Worm (Caenorhabditis elegans): ENCODE results near the gene F15H10.9.
A peak's percentile ranks its signal among the peaks of the same experiment; 100 is the strongest.

Gene F15H10.9

DNA sequence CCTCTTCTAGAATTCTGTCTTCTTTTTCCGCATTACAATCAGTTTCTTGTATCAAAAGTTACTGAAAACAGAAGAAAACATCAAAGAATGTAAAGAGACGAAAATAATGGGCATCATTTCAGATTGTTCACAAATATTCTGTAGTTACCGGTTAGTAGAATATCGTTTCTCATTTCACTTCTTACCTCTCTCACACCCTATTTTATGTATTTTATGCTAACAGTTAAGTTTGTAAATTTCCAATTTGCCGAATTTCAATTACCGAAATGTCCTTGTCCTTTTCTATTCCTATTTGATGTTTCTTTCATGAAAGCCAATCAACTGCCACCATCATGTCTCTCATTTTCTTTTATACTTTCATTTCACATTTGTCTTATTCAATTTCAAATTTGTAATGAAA lies 9.0 kb upstream of the F15H10.9 start:
- TF ChIP-seq daf-16 (GFP tag; optimal IDR thresholded peaks at IDR 0.05) = no peak
- TF ChIP-seq daf-16 (tag; optimal IDR thresholded peaks at IDR 0.05) = no peak
- TF ChIP-seq ztf-11 (tag; optimal IDR thresholded peaks at IDR 0.05) = no peak
- TF ChIP-seq nhr-28 (tag; optimal IDR thresholded peaks at IDR 0.05) = no peak
- TF ChIP-seq cey-2 (tag; optimal IDR thresholded peaks at IDR 0.05; ENCODE audit: borderline replicate concordance, insufficient read depth) = peak; percentile 4
- no peak for TF ChIP-seq zfp-2 (tag; optimal IDR thresholded peaks at IDR 0.05)
- no peak for TF ChIP-seq nhr-237 (tag; optimal IDR thresholded peaks at IDR 0.05)
- no peak for TF ChIP-seq hlh-11 (tag; optimal IDR thresholded peaks at IDR 0.05)
- no peak for TF ChIP-seq nhr-76 (tag; optimal IDR thresholded peaks at IDR 0.05)
- TF ChIP-seq T26A8.4 (GFP tag; IDR thresholded peaks at IDR 0.05) = peak; percentile 62; the same call in 1 of the 2 replicates
- TF ChIP-seq dpl-1 (GFP tag; optimal IDR thresholded peaks at IDR 0.05) = no peak
- TF ChIP-seq unc-62 (GFP tag; optimal IDR thresholded peaks at IDR 0.05 in 1 of 2) = peak in 1 of 2 experiments; percentile 66
- no peak for TF ChIP-seq unc-62 (tag; optimal IDR thresholded peaks at IDR 0.05)
- TF ChIP-seq F49E8.2 (tag; optimal IDR thresholded peaks at IDR 0.05; ENCODE audit: borderline replicate concordance) = no peak
- TF ChIP-seq T20F7.1 (GFP tag; optimal IDR thresholded peaks at IDR 0.05) = peak; percentile 6

DNA sequence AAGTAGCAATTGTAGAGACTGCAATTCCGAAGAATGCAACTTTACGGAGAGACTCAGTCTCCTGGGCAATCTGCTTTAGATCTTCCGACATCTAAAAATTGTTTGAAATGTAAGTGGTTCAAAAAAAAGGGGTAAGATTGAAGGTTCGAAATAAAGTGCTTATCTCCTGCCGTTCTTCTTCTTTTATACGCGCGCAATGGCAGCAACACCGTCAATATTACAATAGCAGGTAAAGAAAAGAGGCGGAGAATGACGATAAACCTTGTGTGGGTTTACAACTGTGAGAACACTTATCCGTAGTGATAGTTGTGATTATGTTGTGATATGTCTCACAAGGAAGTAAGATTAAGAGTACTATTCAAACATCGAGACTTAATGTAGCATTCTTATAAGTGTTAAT lies 7.3 kb upstream of the F15H10.9 start, which contains the start of gene col-13:
TSS of gene col-13 (minus strand) at position 101 of the 400 bp plus-strand sequence.
- no peak for TF ChIP-seq Y5F2A.4 (GFP tag; optimal IDR thresholded peaks at IDR 0.05)
- TF ChIP-seq daf-19 (GFP tag; conservative IDR thresholded peaks at IDR 0.05) = no peak
- no peak for TF ChIP-seq dmd-6 (GFP tag; IDR thresholded peaks at IDR 0.05)
- no peak for TF ChIP-seq D1046.2 (GFP tag; IDR thresholded peaks at IDR 0.05)
- TF ChIP-seq mxl-2 (GFP tag; conservative IDR thresholded peaks at IDR 0.05) = no peak
- no peak for TF ChIP-seq pqm-1 (tag; optimal IDR thresholded peaks at IDR 0.05)
- TF ChIP-seq lin-38 (GFP tag; IDR thresholded peaks at IDR 0.05) = no peak
- no peak for TF ChIP-seq saeg-2 (GFP tag; IDR thresholded peaks at IDR 0.05)
- no peak for TF ChIP-seq lin-39 (tag; optimal IDR thresholded peaks at IDR 0.05)
- TF ChIP-seq ceh-20 (GFP tag; IDR thresholded peaks at IDR 0.05) = no peak
- TF ChIP-seq ztf-7 (tag; optimal IDR thresholded peaks at IDR 0.05) = no peak
- TF ChIP-seq zag-1 (tag; optimal IDR thresholded peaks at IDR 0.05) = no peak
- no peak for TF ChIP-seq ceh-62 (tag; optimal IDR thresholded peaks at IDR 0.05)
- no peak for TF ChIP-seq ctbp-1 (GFP tag; IDR thresholded peaks at IDR 0.05)
- TF ChIP-seq cey-2 (tag; optimal IDR thresholded peaks at IDR 0.05; ENCODE audit: borderline replicate concordance, insufficient read depth) = no peak
- TF ChIP-seq unc-39 (tag; optimal IDR thresholded peaks at IDR 0.05) = no peak
- TF ChIP-seq aha-1 (tag) = no peak
- no peak for TF ChIP-seq rbr-2 (tag; optimal IDR thresholded peaks at IDR 0.05)
- TF ChIP-seq nhr-41 (GFP tag; IDR thresholded peaks at IDR 0.05) = no peak
- no peak for TF ChIP-seq dve-1 (tag; optimal IDR thresholded peaks at IDR 0.05; ENCODE audit: insufficient read depth)

DNA sequence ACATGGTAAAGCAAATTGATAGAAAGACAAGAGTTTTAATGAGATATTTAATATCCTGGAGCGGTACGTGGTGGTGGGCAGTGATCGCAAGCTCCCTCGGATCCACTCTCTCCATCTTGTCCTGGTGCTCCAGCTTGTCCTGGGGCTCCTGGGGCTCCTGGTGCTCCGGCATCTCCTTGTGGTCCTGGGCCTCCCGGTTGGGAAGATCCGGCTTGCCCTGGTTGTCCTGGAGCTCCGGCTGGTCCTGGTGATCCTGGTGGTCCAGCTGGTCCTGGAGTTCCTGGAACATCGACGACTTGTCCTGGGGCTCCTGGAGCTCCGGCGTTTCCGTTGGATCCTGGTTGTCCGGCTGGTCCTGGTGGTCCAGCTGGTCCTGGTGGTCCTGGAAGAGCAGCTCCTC lies 6.3 kb upstream of the F15H10.9 start:
- TF ChIP-seq set-16 (GFP tag; IDR thresholded peaks at IDR 0.05) (peak; percentile 96), madf-5 (GFP tag; IDR thresholded peaks at IDR 0.05) (peak in 1 of 2 experiments; percentile 59; a peak in 1 of 4 replicates)

DNA sequence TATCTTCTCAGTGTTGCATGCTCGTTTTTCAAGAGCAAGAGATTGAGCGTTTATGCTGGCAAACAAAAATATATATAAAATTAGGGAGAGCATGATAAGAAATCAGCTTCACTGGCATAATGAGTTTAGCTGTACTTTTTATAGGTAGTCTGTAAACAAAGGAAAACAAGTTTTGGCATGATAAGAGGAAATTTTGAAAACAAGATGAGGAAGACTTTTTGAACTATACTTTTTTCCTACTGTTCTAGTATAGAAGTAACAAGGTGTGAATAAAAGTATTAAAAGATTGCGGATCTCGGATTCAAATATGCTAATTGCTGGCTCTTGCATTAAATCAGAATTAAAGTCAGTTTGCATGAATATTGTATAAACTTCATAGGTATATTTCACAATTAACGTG lies 4.5 kb upstream of the F15H10.9 start, which contains the start of gene F15H10.5:
TSS of gene F15H10.5 (minus strand) at position 101 of the 400 bp plus-strand sequence.
- no peak for TF ChIP-seq ceh-28 (tag; optimal IDR thresholded peaks at IDR 0.05)
- no peak for TF ChIP-seq T26A8.4 (GFP tag; IDR thresholded peaks at IDR 0.05)
- no peak for TF ChIP-seq lir-3 (tag; optimal IDR thresholded peaks at IDR 0.05)
- no peak for TF ChIP-seq ceh-62 (tag; optimal IDR thresholded peaks at IDR 0.05)
- TF ChIP-seq dmd-6 (GFP tag; IDR thresholded peaks at IDR 0.05) = no peak
- TF ChIP-seq duxl-1 (tag; optimal IDR thresholded peaks at IDR 0.05; ENCODE audit: poor library complexity) = no peak
- TF ChIP-seq lin-39 (tag; optimal IDR thresholded peaks at IDR 0.05) = no peak
- TF ChIP-seq ama-1 (optimal IDR thresholded peaks at IDR 0.05) = no peak
- no peak for TF ChIP-seq F26F4.8 (GFP tag; conservative IDR thresholded peaks at IDR 0.05)
- TF ChIP-seq ceh-32 (tag; optimal IDR thresholded peaks at IDR 0.05; ENCODE audit: poor library complexity) = no peak
- TF ChIP-seq lin-38 (GFP tag; IDR thresholded peaks at IDR 0.05) = no peak
- no peak for TF ChIP-seq lin-15B (tag; optimal IDR thresholded peaks at IDR 0.05)
- TF ChIP-seq ztf-7 (tag; optimal IDR thresholded peaks at IDR 0.05) = no peak
- no peak for TF ChIP-seq tag-97 (GFP tag; IDR thresholded peaks at IDR 0.05)
- no peak for TF ChIP-seq nhr-102 (tag; optimal IDR thresholded peaks at IDR 0.05)
- no peak for TF ChIP-seq ces-1 (GFP tag; optimal IDR thresholded peaks at IDR 0.05)
- TF ChIP-seq zfp-2 (tag; optimal IDR thresholded peaks at IDR 0.05) = no peak
- TF ChIP-seq D1046.2 (GFP tag; IDR thresholded peaks at IDR 0.05) = no peak
